Worm (Caenorhabditis elegans): ENCODE results near the gene elks-1.

Gene elks-1

DNA sequence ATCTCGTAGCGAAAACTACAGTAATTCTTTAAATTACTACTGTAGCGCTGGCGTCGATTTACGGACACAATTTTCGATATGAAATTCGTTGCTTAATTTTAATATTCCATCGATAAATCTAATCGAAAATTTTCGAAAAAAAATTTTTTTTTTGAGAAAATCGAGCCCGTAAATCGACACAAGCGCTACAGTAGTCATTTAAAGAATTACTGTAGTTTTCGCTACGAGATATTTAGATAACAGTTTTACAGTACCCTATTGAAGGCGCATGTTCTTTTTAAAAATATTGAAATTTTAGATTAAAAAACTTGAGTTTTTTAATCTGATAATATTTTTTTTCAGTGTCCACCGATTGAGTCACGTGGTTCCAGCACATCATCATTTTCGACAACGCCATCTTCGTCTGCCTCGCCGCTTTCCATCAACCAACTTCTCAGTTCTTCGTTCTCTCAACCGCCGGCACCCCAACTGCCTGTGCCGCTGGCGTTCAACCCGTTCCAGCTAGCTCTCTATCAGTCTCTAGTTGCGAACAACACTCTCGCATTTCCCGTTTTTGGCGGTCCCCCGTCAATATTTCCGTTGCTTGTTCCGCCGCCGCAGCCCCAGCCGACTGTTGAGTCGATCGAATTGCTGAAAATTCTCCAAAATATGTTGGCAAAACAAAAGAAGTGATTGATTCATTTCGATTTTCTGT lies 55.9 kb downstream of the elks-1 start:
- TF ChIP-seq lin-15B (tag; optimal IDR thresholded peaks at IDR 0.05) (no peak), zag-1 (tag; optimal IDR thresholded peaks at IDR 0.05) (no peak), R02D3.7 (tag; optimal IDR thresholded peaks at IDR 0.05) (no peak), nhr-76 (tag; optimal IDR thresholded peaks at IDR 0.05) (no peak), nhr-43 (tag; optimal IDR thresholded peaks at IDR 0.05; ENCODE audit: poor library complexity, severe bottlenecking) (no peak), ceh-28 (tag; optimal IDR thresholded peaks at IDR 0.05) (no peak), lin-39 (tag; optimal IDR thresholded peaks at IDR 0.05) (no peak), sea-2 (GFP tag; optimal IDR thresholded peaks at IDR 0.05) (no peak), ceh-16 (tag; optimal IDR thresholded peaks at IDR 0.05) (no peak), unc-39 (tag; optimal IDR thresholded peaks at IDR 0.05) (no peak), ZK546.5 (tag; optimal IDR thresholded peaks at IDR 0.05) (no peak)

Data from whole organism, L3 larva.